Fruit fly (Drosophila melanogaster): ENCODE data around the gene CG10211.

dm6 chr2L:18480326-18481028 lies 36.8 kb upstream of the CG10211 start:
- TF ChIP-seq Eip78C (GFP tag): peak; percentile 22
- no peak for TF ChIP-seq CG6808 (GFP tag; optimal IDR thresholded peaks at IDR 0.05)
- TF ChIP-seq CG6163 (GFP tag; IDR thresholded peaks at IDR 0.05): no peak
- TF ChIP-seq salr (GFP tag; optimal IDR thresholded peaks at IDR 0.05): no peak
- TF ChIP-seq Sox102F (GFP tag; optimal IDR thresholded peaks at IDR 0.05): no peak

Data from whole organism, prepupa.